Fruit fly (Drosophila melanogaster) whole organism, adult: Measurements from ENCODE around the gene hdm.

Experiments used
- bab1 ChIP-seq: fragments of 200-800 bp; sonication (Bioruptor generic); optimal IDR thresholded peaks from 3 replicates; lab custom pipeline; 2019; ENCODE audit warnings: missing biosample characterization, mild to moderate bottlenecking, missing genetic modification characterization, moderate library complexity
- pad ChIP-seq: fragments of 200-800 bp; sonication (Bioruptor generic); optimal IDR thresholded peaks from 3 replicates; lab custom pipeline; 2017; ENCODE audit warnings: missing biosample characterization, missing genetic modification characterization, mild to moderate bottlenecking, moderate library complexity, missing genetic modification reagents
- tj ChIP-seq: fragments of 200-800 bp; sonication (Bioruptor generic); optimal IDR thresholded peaks from 3 replicates; lab custom pipeline; 2017; ENCODE audit warnings: missing biosample characterization, mild to moderate bottlenecking, missing genetic modification characterization, moderate library complexity
- toe ChIP-seq: fragments of 200-800 bp; sonication (Bioruptor generic); optimal IDR thresholded peaks from 2 replicates; lab custom pipeline; 2016; ENCODE audit warnings: missing biosample characterization, missing genetic modification characterization

DNA sequence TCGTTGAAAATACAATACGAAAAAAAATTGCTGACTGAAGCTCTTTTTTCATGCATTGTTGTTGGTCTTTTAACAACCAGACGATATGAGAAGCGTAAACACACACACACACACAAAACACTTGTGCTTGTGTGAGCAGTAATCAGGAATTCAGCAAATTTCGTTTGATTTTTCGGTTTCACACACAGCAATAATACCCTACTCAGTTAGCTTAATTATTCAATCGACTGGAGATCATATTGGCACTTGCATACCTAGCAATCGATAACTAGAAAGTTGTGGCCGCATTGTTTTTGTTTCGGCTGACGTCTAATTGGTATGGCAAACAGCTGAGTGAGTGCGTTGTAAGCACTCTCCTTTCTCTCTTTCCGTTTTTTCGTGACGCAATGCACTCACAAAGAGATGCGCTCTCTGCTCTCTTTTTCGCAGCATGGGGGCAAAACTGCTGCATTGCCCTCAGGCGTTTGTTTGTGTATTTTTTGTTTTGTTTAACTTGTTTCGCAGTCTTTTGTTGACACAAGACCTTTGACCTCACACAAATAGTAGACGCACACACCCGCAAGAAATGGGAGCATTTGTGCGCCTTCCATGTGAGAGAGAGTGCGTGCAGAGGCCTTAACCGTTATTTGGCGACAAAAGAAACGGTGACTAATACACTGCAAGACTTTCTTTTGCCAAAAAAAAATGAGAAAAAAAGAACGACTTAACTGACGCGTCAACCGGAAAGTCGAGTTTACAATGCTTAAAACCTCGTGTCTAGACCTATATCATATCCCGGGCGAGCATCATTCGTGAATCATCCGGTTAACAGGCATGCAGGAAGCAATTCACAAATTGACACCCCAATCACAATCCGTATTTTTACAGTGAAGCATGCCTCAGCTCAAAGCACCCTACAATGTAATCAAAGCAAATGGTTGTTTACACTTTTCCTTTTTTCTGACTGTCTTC, 25.1 kb upstream of the hdm start:
- TF ChIP-seq pad (GFP tag; lab: Kevin White, UChicago) (peak; percentile 61), toe (peak; percentile 24), bab1 (GFP tag; lab: Kevin White, UChicago) (peak; percentile 72), tj (GFP tag; lab: Kevin White, UChicago) (peak; percentile 100)
